Worm (Caenorhabditis elegans) whole organism, L2 larva: Measurements from ENCODE around the gene aex-3.

Experiments used
- C34F6.9 ChIP-seq: fragments of 150-350 bp; optimal IDR thresholded peaks from 2 replicates; lab custom pipeline; 2014; ENCODE audit warnings: missing biosample characterization, missing genetic modification characterization
- F13H6.1 ChIP-seq: sonication (generic microtip); optimal IDR thresholded peaks from 2 replicates; lab custom pipeline; 2016; ENCODE audit warnings: missing genetic modification characterization, missing compliant biosample characterization
- Y55F3AM.14 ChIP-seq: fragments of 200-800 bp; sonication (Bioruptor generic); optimal IDR thresholded peaks from 2 replicates; lab custom pipeline; 2018; ENCODE audit warnings: mild to moderate bottlenecking, missing genetic modification characterization, missing compliant biosample characterization
- ZK546.5 ChIP-seq: sonication (generic microtip); optimal IDR thresholded peaks from 2 replicates; lab custom pipeline; 2017; ENCODE audit warnings: missing biosample characterization, missing genetic modification characterization
- alr-1 ChIP-seq: fragments of 150-350 bp; optimal IDR thresholded peaks from 2 replicates; lab custom pipeline; 2014; ENCODE audit warnings: missing biosample characterization, missing genetic modification characterization
- aly-2 ChIP-seq: fragments of 150-350 bp; optimal IDR thresholded peaks from 2 replicates; lab custom pipeline; 2014; ENCODE audit warnings: missing biosample characterization, missing genetic modification characterization
- ama-1 ChIP-seq: fragments of 150-350 bp; optimal IDR thresholded peaks from 2 replicates; lab custom pipeline; 2018; ENCODE audit warnings: inconsistent platforms
- crh-2 ChIP-seq: sonication (generic microtip); optimal IDR thresholded peaks from 2 replicates; lab custom pipeline; 2017; ENCODE audit warnings: missing biosample characterization, missing genetic modification characterization
- dmd-4 ChIP-seq: sonication (generic microtip); optimal IDR thresholded peaks from 2 replicates; lab custom pipeline; 2017; ENCODE audit warnings: missing biosample characterization, missing genetic modification characterization
- egl-27 ChIP-seq: sonication (generic microtip); optimal IDR thresholded peaks from 3 replicates; lab custom pipeline; 2017; ENCODE audit warnings: missing biosample characterization, missing genetic modification reagents, missing genetic modification characterization
- elt-1 ChIP-seq: fragments of 150-350 bp; optimal IDR thresholded peaks from 2 replicates; lab custom pipeline; 2014; ENCODE audit warnings: missing biosample characterization, missing genetic modification characterization
- fos-1 ChIP-seq: fragments of 150-350 bp; optimal IDR thresholded peaks from 2 replicates; lab custom pipeline; 2014; ENCODE audit warnings: missing biosample characterization, missing genetic modification characterization
- gmeb-1 ChIP-seq: fragments of 150-350 bp; optimal IDR thresholded peaks from 2 replicates; lab custom pipeline; 2014; ENCODE audit warnings: missing biosample characterization, missing genetic modification characterization
- lin-11 ChIP-seq: fragments of 150-350 bp; sonication (generic microtip); optimal IDR thresholded peaks from 2 replicates; lab custom pipeline; 2014; ENCODE audit warnings: missing biosample characterization, missing genetic modification characterization, inconsistent platforms, mixed read lengths
- lin-13 ChIP-seq: fragments of 150-350 bp; optimal IDR thresholded peaks from 2 replicates; lab custom pipeline; 2014; ENCODE audit warnings: missing biosample characterization, missing genetic modification reagents, missing genetic modification characterization
- lsy-2 ChIP-seq, 2 experiments: fragments of 150-350 bp in 1 of 2; sonication (generic microtip) in 1 of 2; optimal IDR thresholded peaks; 2 replicates each; lab custom pipeline; 2014 to 2017; ENCODE audit warnings: missing biosample characterization in 2 of 2, missing genetic modification characterization in 2 of 2
- mab-5 ChIP-seq: fragments of 150-350 bp; optimal IDR thresholded peaks from 2 replicates; lab custom pipeline; 2014; ENCODE audit warnings: missing biosample characterization, missing genetic modification characterization
- mbf-1 ChIP-seq: sonication (generic microtip); optimal IDR thresholded peaks from 2 replicates; lab custom pipeline; 2017; ENCODE audit warnings: missing biosample characterization, missing genetic modification characterization
- mdl-1 ChIP-seq, 2 experiments: fragments of 150-350 bp in 1 of 2; sonication (generic microtip) in 1 of 2; optimal IDR thresholded peaks; 2 replicates each; lab custom pipeline; 2017; ENCODE audit warnings: missing biosample characterization in 2 of 2, missing genetic modification characterization in 2 of 2
- nhr-12 ChIP-seq: fragments of 150-350 bp; optimal IDR thresholded peaks from 2 replicates; lab custom pipeline; 2014; ENCODE audit warnings: missing biosample characterization, missing genetic modification characterization
- nhr-23 ChIP-seq: fragments of 150-350 bp; optimal IDR thresholded peaks from 2 replicates; lab custom pipeline; 2014; ENCODE audit warnings: missing biosample characterization, missing genetic modification reagents, missing genetic modification characterization
- nhr-237 ChIP-seq: fragments of 150-350 bp; optimal IDR thresholded peaks from 2 replicates; lab custom pipeline; 2014; ENCODE audit warnings: missing biosample characterization, missing genetic modification characterization
- nhr-77 ChIP-seq: fragments of 150-350 bp; optimal IDR thresholded peaks from 2 replicates; lab custom pipeline; 2014; ENCODE audit warnings: missing biosample characterization, missing genetic modification characterization
- sem-4 ChIP-seq: fragments of 150-350 bp; optimal IDR thresholded peaks from 2 replicates; lab custom pipeline; 2014; ENCODE audit warnings: missing biosample characterization, missing genetic modification reagents, missing genetic modification characterization
- skn-1 ChIP-seq: sonication (generic microtip); optimal IDR thresholded peaks from 2 replicates; lab custom pipeline; 2017; ENCODE audit warnings: missing biosample characterization, missing genetic modification characterization
- sma-3 ChIP-seq: sonication (generic microtip); optimal IDR thresholded peaks from 2 replicates; lab custom pipeline; 2016; ENCODE audit warnings: missing genetic modification reagents, missing genetic modification characterization, missing compliant biosample characterization
- zag-1 ChIP-seq: fragments of 150-350 bp; optimal IDR thresholded peaks from 2 replicates; lab custom pipeline; 2014; ENCODE audit warnings: missing biosample characterization, missing genetic modification characterization
- ztf-11 ChIP-seq: sonication (generic microtip); optimal IDR thresholded peaks from 2 replicates; lab custom pipeline; 2017; ENCODE audit warnings: missing biosample characterization, missing genetic modification characterization
- ztf-4 ChIP-seq: fragments of 150-350 bp; optimal IDR thresholded peaks from 2 replicates; lab custom pipeline; 2014; ENCODE audit warnings: missing biosample characterization, missing genetic modification characterization

The aex-3 gene

ce11 chrX:727737-728136 is 31.8 kb downstream of the aex-3 start (continued):
- TF ChIP-seq alr-1 (tag; lab: Kevin White, UChicago) = no peak
- TF ChIP-seq elt-1 (tag; lab: Kevin White, UChicago) = no peak
- peak; percentile 8 to 35 for TF ChIP-seq mdl-1 (tag; optimal IDR thresholded peaks at IDR 0.05; lab: Kevin White, UChicago)

ce11 chrX:726295-726694 is 33.2 kb downstream of the aex-3 start:
- no peak for TF ChIP-seq Y55F3AM.14 (GFP tag; lab: Kevin White, UChicago)
- no peak for TF ChIP-seq F13H6.1 (tag; lab: Kevin White, UChicago)
- no peak for TF ChIP-seq mdl-1 (tag; optimal IDR thresholded peaks at IDR 0.05; lab: Kevin White, UChicago)
- TF ChIP-seq nhr-23 (tag; lab: Kevin White, UChicago) = no peak
- peak; percentile 2 for TF ChIP-seq crh-2 (tag; lab: Kevin White, UChicago)
- no peak for TF ChIP-seq zag-1
- peak; percentile 47 for TF ChIP-seq fos-1 (tag; lab: Kevin White, UChicago)
- TF ChIP-seq sma-3 (GFP tag; lab: Kevin White, UChicago) = no peak
- TF ChIP-seq nhr-12 (tag; lab: Kevin White, UChicago) = no peak
- TF ChIP-seq egl-27 = no peak
- TF ChIP-seq nhr-77 (tag; lab: Kevin White, UChicago) = no peak
- no peak for TF ChIP-seq skn-1 (tag; lab: Kevin White, UChicago)
- peak; percentile 4 for TF ChIP-seq C34F6.9
- no peak for TF ChIP-seq lin-13
- no peak for TF ChIP-seq mbf-1 (tag; lab: Kevin White, UChicago)

- TF ChIP-seq Y55F3AM.14 (GFP tag; lab: Kevin White, UChicago) (no peak), aly-2 (tag; lab: Kevin White, UChicago) (no peak), sem-4 (tag; lab: Kevin White, UChicago) (no peak), lin-11 (tag; lab: Kevin White, UChicago) (no peak), ZK546.5 (tag; lab: Kevin White, UChicago) (no peak), ama-1 (lab: Kevin White, UChicago) (no peak), gmeb-1 (tag; lab: Kevin White, UChicago) (no peak), ztf-4 (tag; lab: Kevin White, UChicago) (no peak), lsy-2 (tag; optimal IDR thresholded peaks at IDR 0.05; lab: Kevin White, UChicago) (no peak), mab-5 (no peak), nhr-237 (tag; lab: Kevin White, UChicago) (no peak), ztf-11 (tag; lab: Kevin White, UChicago) (no peak)
These were observed 33.7 kb downstream of the aex-3 start, which contains the start of gene sli-1 for ce11 chrX:725868-726267. Gene sli-1 (minus strand): TSS chrX:725968.

- TF ChIP-seq lin-13 (no peak), sma-3 (GFP tag; lab: Kevin White, UChicago) (no peak), ztf-11 (tag; lab: Kevin White, UChicago) (no peak), dmd-4 (tag; lab: Kevin White, UChicago) (no peak), F13H6.1 (tag; lab: Kevin White, UChicago) (no peak), gmeb-1 (tag; lab: Kevin White, UChicago) (no peak), sem-4 (tag; lab: Kevin White, UChicago) (no peak), Y55F3AM.14 (GFP tag; lab: Kevin White, UChicago) (no peak), ama-1 (lab: Kevin White, UChicago) (no peak)
These were observed 45.1 kb downstream of the aex-3 start, which contains the start of gene irk-2 for ce11 chrX:714398-714797. Gene irk-2 (minus strand): TSS chrX:714498.

- no peak for TF ChIP-seq nhr-77 (tag; lab: Kevin White, UChicago)
These were observed 53.0 kb downstream of the aex-3 start, which contains the start of gene M02A10.1 for ce11 chrX:706490-706889. Gene M02A10.1 (plus strand): TSS chrX:706790.
